Fruit fly (Drosophila melanogaster): ENCODE results near the gene CG6149.

Gene CG6149

dm6 chr3L:11443474-11444080 is 8.3 kb upstream of the CG6149 start:
- no peak for TF ChIP-seq Pif1B (GFP tag; optimal IDR thresholded peaks at IDR 0.05)
- peak; percentile 37 for TF ChIP-seq CG8301 (tag; optimal IDR thresholded peaks at IDR 0.05)
- no peak for TF ChIP-seq CG17806 (tag; optimal IDR thresholded peaks at IDR 0.05)
- TF ChIP-seq CG10348 (GFP tag; IDR thresholded peaks at IDR 0.05), result no peak
- 0 out of 3 replicates have a peak, but pooled peaks have one; percentile 30 for TF ChIP-seq fd96Ca (GFP tag; IDR thresholded peaks at IDR 0.05)
- TF ChIP-seq rn (GFP tag; IDR thresholded peaks at IDR 0.05), result no peak
- no peak for TF ChIP-seq CG13204 (GFP tag; optimal IDR thresholded peaks at IDR 0.05)
- TF ChIP-seq Pif1A (GFP tag; optimal IDR thresholded peaks at IDR 0.05), result no peak
- TF ChIP-seq CG14655 (GFP tag; optimal IDR thresholded peaks at IDR 0.05), result peak; percentile 45
- no peak for TF ChIP-seq CG8159 (tag; optimal IDR thresholded peaks at IDR 0.05)
- TF ChIP-seq CG34367 (tag; optimal IDR thresholded peaks at IDR 0.05), result no peak
- TF ChIP-seq CG12605 (GFP tag; IDR thresholded peaks at IDR 0.05), result no peak
- no peak for TF ChIP-seq CG32121 (GFP tag; IDR thresholded peaks at IDR 0.05)

- no peak for TF ChIP-seq CG8301 (tag; optimal IDR thresholded peaks at IDR 0.05)
- peak; percentile 15 for TF ChIP-seq CG8159 (tag; optimal IDR thresholded peaks at IDR 0.05)
- TF ChIP-seq Pif1B (GFP tag; optimal IDR thresholded peaks at IDR 0.05), result peak; percentile 83
- peak; percentile 70 for TF ChIP-seq EcR (GFP tag; optimal IDR thresholded peaks at IDR 0.05)
- no peak for TF ChIP-seq rn (GFP tag; IDR thresholded peaks at IDR 0.05)
- no peak for TF ChIP-seq CG10348 (GFP tag; IDR thresholded peaks at IDR 0.05)
- TF ChIP-seq CG13204 (GFP tag; optimal IDR thresholded peaks at IDR 0.05), result peak; percentile 56
- peak; percentile 71 for TF ChIP-seq Pif1A (GFP tag; optimal IDR thresholded peaks at IDR 0.05)
- TF ChIP-seq CG9948 (tag; optimal IDR thresholded peaks at IDR 0.05), result no peak
- peak; percentile 80; the same call in 2 of the 3 replicates for TF ChIP-seq CG4496 (GFP tag; IDR thresholded peaks at IDR 0.05)
- peak; percentile 13 for TF ChIP-seq CG14655 (GFP tag; optimal IDR thresholded peaks at IDR 0.05)
- TF ChIP-seq Snoo (tag; optimal IDR thresholded peaks at IDR 0.05), result no peak
- peak; percentile 27 for TF ChIP-seq CG34367 (tag; optimal IDR thresholded peaks at IDR 0.05)
- TF ChIP-seq CG12605 (GFP tag; IDR thresholded peaks at IDR 0.05), result peak; percentile 89
- TF ChIP-seq D1 (tag; optimal IDR thresholded peaks at IDR 0.05), result no peak
- TF ChIP-seq gl (tag; optimal IDR thresholded peaks at IDR 0.05), result peak; percentile 48
- peak; percentile 53; the same call in 1 of the 2 replicates for TF ChIP-seq CG32121 (GFP tag; IDR thresholded peaks at IDR 0.05)
- TF ChIP-seq CG17806 (tag; optimal IDR thresholded peaks at IDR 0.05), result peak; percentile 25
- peak; percentile 29 for TF ChIP-seq CG15710 (tag; optimal IDR thresholded peaks at IDR 0.05)
- TF ChIP-seq fd96Ca (GFP tag; IDR thresholded peaks at IDR 0.05), result peak; percentile 74
- TF ChIP-seq Ets98B (GFP tag; IDR thresholded peaks at IDR 0.05), result peak; percentile 79
Measured at dm6 chr3L:11441889-11442782, 6.9 kb upstream of the CG6149 start.

- TF ChIP-seq CG15710 (tag; optimal IDR thresholded peaks at IDR 0.05) (no peak), Pif1B (GFP tag; optimal IDR thresholded peaks at IDR 0.05) (no peak), Pif1A (GFP tag; optimal IDR thresholded peaks at IDR 0.05) (no peak), CG32121 (GFP tag; IDR thresholded peaks at IDR 0.05) (no peak), Ets98B (GFP tag; IDR thresholded peaks at IDR 0.05) (no peak), Snoo (tag; optimal IDR thresholded peaks at IDR 0.05) (no peak), gl (tag; optimal IDR thresholded peaks at IDR 0.05) (no peak), CG4496 (GFP tag; IDR thresholded peaks at IDR 0.05) (no peak), CG8159 (tag; optimal IDR thresholded peaks at IDR 0.05) (no peak), CG10348 (GFP tag; IDR thresholded peaks at IDR 0.05) (no peak)
Measured at dm6 chr3L:11440769-11441168, 5.5 kb upstream of the CG6149 start.

- TF ChIP-seq Pif1A (GFP tag; optimal IDR thresholded peaks at IDR 0.05) (no peak), CG14655 (GFP tag; optimal IDR thresholded peaks at IDR 0.05) (no peak), CG15710 (tag; optimal IDR thresholded peaks at IDR 0.05) (no peak), rn (GFP tag; IDR thresholded peaks at IDR 0.05) (no peak), Ets98B (GFP tag; IDR thresholded peaks at IDR 0.05) (no peak), Pif1B (GFP tag; optimal IDR thresholded peaks at IDR 0.05) (no peak)
Measured at dm6 chr3L:11440258-11440657, 5.0 kb upstream of the CG6149 start.

- TF ChIP-seq fd96Ca (GFP tag; IDR thresholded peaks at IDR 0.05), result 0 out of 3 replicates have a peak, but pooled peaks have one; percentile 8
- TF ChIP-seq CG4496 (GFP tag; IDR thresholded peaks at IDR 0.05), result peak; percentile 57; the same call in 2 of the 3 replicates
- no peak for TF ChIP-seq EcR (GFP tag; optimal IDR thresholded peaks at IDR 0.05)
- TF ChIP-seq Pif1A (GFP tag; optimal IDR thresholded peaks at IDR 0.05), result peak; percentile 53
- TF ChIP-seq CG9948 (tag; optimal IDR thresholded peaks at IDR 0.05), result peak; percentile 49
- TF ChIP-seq rn (GFP tag; IDR thresholded peaks at IDR 0.05), result no peak
- TF ChIP-seq Pif1B (GFP tag; optimal IDR thresholded peaks at IDR 0.05), result peak; percentile 43
- no peak for TF ChIP-seq CG32121 (GFP tag; IDR thresholded peaks at IDR 0.05)
- TF ChIP-seq CG8301 (tag; optimal IDR thresholded peaks at IDR 0.05), result peak; percentile 3
- peak; percentile 44 for TF ChIP-seq CG15710 (tag; optimal IDR thresholded peaks at IDR 0.05)
- TF ChIP-seq CG12605 (GFP tag; IDR thresholded peaks at IDR 0.05), result peak; percentile 43; the same call in 1 of the 2 replicates
- TF ChIP-seq CG34367 (tag; optimal IDR thresholded peaks at IDR 0.05), result peak; percentile 15
- no peak for TF ChIP-seq gl (tag; optimal IDR thresholded peaks at IDR 0.05)
- TF ChIP-seq CG10348 (GFP tag; IDR thresholded peaks at IDR 0.05), result no peak
- TF ChIP-seq Ets98B (GFP tag; IDR thresholded peaks at IDR 0.05), result peak; percentile 26; the same call in 1 of the 2 replicates
- peak; percentile 46 for TF ChIP-seq CG14655 (GFP tag; optimal IDR thresholded peaks at IDR 0.05)
- TF ChIP-seq D1 (tag; optimal IDR thresholded peaks at IDR 0.05), result no peak
- TF ChIP-seq Snoo (tag; optimal IDR thresholded peaks at IDR 0.05), result no peak
- no peak for TF ChIP-seq CG13204 (GFP tag; optimal IDR thresholded peaks at IDR 0.05)
- peak; percentile 75 for TF ChIP-seq CG8159 (tag; optimal IDR thresholded peaks at IDR 0.05)
- TF ChIP-seq CG17806 (tag; optimal IDR thresholded peaks at IDR 0.05), result peak; percentile 55
Measured at dm6 chr3L:11439570-11439969, 4.3 kb upstream of the CG6149 start.

All from whole organism, pupa.